Worm (Caenorhabditis elegans): ENCODE results near the gene fbxa-141.

fbxa-141 gene

ce11 chrX:14489945-14490344 lies 22.8 kb downstream of the fbxa-141 start, which contains the start of gene his-24 (continued):
- TF ChIP-seq ZK337.2 (GFP tag; IDR thresholded peaks at IDR 0.05) = no peak
- TF ChIP-seq nhr-102 (tag; optimal IDR thresholded peaks at IDR 0.05) = peak; percentile 45
- peak; percentile 19 for TF ChIP-seq F37D6.2 (tag; optimal IDR thresholded peaks at IDR 0.05)
- peak; percentile 81 for TF ChIP-seq dve-1 (tag; optimal IDR thresholded peaks at IDR 0.05; ENCODE audit: insufficient read depth)
- 0 out of 2 replicates have a peak, but pooled peaks have one; percentile 53 for TF ChIP-seq D1046.2 (GFP tag; IDR thresholded peaks at IDR 0.05)
- peak; percentile 99 for TF ChIP-seq aha-1 (tag)
- TF ChIP-seq pqm-1 (tag; optimal IDR thresholded peaks at IDR 0.05) = peak; percentile 40
- TF ChIP-seq ceh-44 (GFP tag; IDR thresholded peaks at IDR 0.05) = no peak
- TF ChIP-seq nhr-42 (GFP tag; IDR thresholded peaks at IDR 0.05) = peak; percentile 59; the same call in 1 of the 2 replicates
- peak; percentile 70 for TF ChIP-seq hlh-11 (tag; optimal IDR thresholded peaks at IDR 0.05)
- TF ChIP-seq cey-2 (tag; optimal IDR thresholded peaks at IDR 0.05; ENCODE audit: borderline replicate concordance, insufficient read depth) = no peak
- TF ChIP-seq R02D3.7 (tag; optimal IDR thresholded peaks at IDR 0.05) = no peak
- TF ChIP-seq ztf-7 (tag; optimal IDR thresholded peaks at IDR 0.05) = peak; percentile 20
- peak; percentile 56 for TF ChIP-seq mxl-3 (GFP tag; optimal IDR thresholded peaks at IDR 0.05)
- TF ChIP-seq unc-39 (tag; optimal IDR thresholded peaks at IDR 0.05) = no peak
- TF ChIP-seq dmd-6 (GFP tag; IDR thresholded peaks at IDR 0.05) = peak; percentile 61
- peak; percentile 83 for TF ChIP-seq ama-1 (optimal IDR thresholded peaks at IDR 0.05)
- TF ChIP-seq vab-7 (GFP tag; IDR thresholded peaks at IDR 0.05) = 0 out of 2 replicates have a peak, but pooled peaks have one; percentile 32
- TF ChIP-seq Y75B8A.6 (GFP tag; IDR thresholded peaks at IDR 0.05) = no peak
- peak; percentile 65 for TF ChIP-seq php-3 (GFP tag; IDR thresholded peaks at IDR 0.05)
- TF ChIP-seq hif-1 (tag; optimal IDR thresholded peaks at IDR 0.05) = peak in 1 of 2 experiments; percentile 51
- TF ChIP-seq egl-27 (tag; optimal IDR thresholded peaks at IDR 0.05) = no peak
- TF ChIP-seq Y48G9A.11 (GFP tag; IDR thresholded peaks at IDR 0.05) = no peak
- no peak for TF ChIP-seq spr-3 (GFP tag; optimal IDR thresholded peaks at IDR 0.05)
- no peak for TF ChIP-seq tag-97 (GFP tag; IDR thresholded peaks at IDR 0.05)
- peak; percentile 71 for TF ChIP-seq hlh-30 (tag; optimal IDR thresholded peaks at IDR 0.05; ENCODE audit: insufficient read depth)
- TF ChIP-seq lin-15B (tag; optimal IDR thresholded peaks at IDR 0.05) = no peak
- peak in 1 of 2 experiments; percentile 70 for TF ChIP-seq lsy-2 (tag; optimal IDR thresholded peaks at IDR 0.05)
- peak; percentile 45 for TF ChIP-seq dpl-1 (GFP tag; optimal IDR thresholded peaks at IDR 0.05)
- TF ChIP-seq jun-1 (tag; optimal IDR thresholded peaks at IDR 0.05) = no peak
- no peak for TF ChIP-seq ces-1 (GFP tag; optimal IDR thresholded peaks at IDR 0.05)
- no peak for TF ChIP-seq F26F4.8 (GFP tag; conservative IDR thresholded peaks at IDR 0.05)
- no peak for TF ChIP-seq ztf-11 (tag; optimal IDR thresholded peaks at IDR 0.05)

ce11 chrX:14487832-14488231 lies 24.9 kb downstream of the fbxa-141 start:
- TF ChIP-seq lin-1 (GFP tag; IDR thresholded peaks at IDR 0.05) = no peak
- TF ChIP-seq nhr-41 (GFP tag; IDR thresholded peaks at IDR 0.05) = no peak
- TF ChIP-seq daf-16 (GFP tag; optimal IDR thresholded peaks at IDR 0.05) = no peak
- TF ChIP-seq daf-16 (tag; optimal IDR thresholded peaks at IDR 0.05) = peak; percentile 12
- TF ChIP-seq unc-62 (GFP tag; optimal IDR thresholded peaks at IDR 0.05 in 1 of 2) = peak in 1 of 2 experiments; percentile 71
- no peak for TF ChIP-seq unc-62 (tag; optimal IDR thresholded peaks at IDR 0.05)
- no peak for TF ChIP-seq mxl-2 (GFP tag; conservative IDR thresholded peaks at IDR 0.05)

- TF ChIP-seq daf-16 (GFP tag; optimal IDR thresholded peaks at IDR 0.05) = no peak
- no peak for TF ChIP-seq daf-16 (tag; optimal IDR thresholded peaks at IDR 0.05)
- peak; percentile 7 for TF ChIP-seq aha-1 (tag)
- TF ChIP-seq daf-12 (tag; optimal IDR thresholded peaks at IDR 0.05) = no peak
Observed at ce11 chrX:14487333-14487732, 25.4 kb downstream of the fbxa-141 start.

Measured in whole organism, L4 larva.